Fruit fly (Drosophila melanogaster) whole organism, wandering third instar larva: Measurements from ENCODE around the gene Glyp.
A peak's percentile ranks its signal among the peaks of the same experiment; 100 is the strongest.

Source experiments
- Abd-B ChIP-seq: fragments of >200 bp; optimal IDR thresholded peaks from 2 replicates; lab custom pipeline; 2017; ENCODE audit warnings: missing biosample characterization, missing genetic modification characterization
- CG32264 ChIP-seq: fragments of 200-800 bp; sonication (Bioruptor generic); optimal IDR thresholded peaks from 2 replicates; lab custom pipeline; 2016; ENCODE audit warnings: missing biosample characterization, missing genetic modification characterization
- CG9705 ChIP-seq: fragments of 200-800 bp; sonication (Bioruptor generic); optimal IDR thresholded peaks from 2 replicates; lab custom pipeline; 2018; ENCODE audit warnings: missing biosample characterization, mild to moderate bottlenecking, missing genetic modification characterization
- CrebA ChIP-seq: fragments of 200-800 bp; sonication (Bioruptor generic); optimal IDR thresholded peaks from 2 replicates; lab custom pipeline; 2016; ENCODE audit warnings: missing biosample characterization, mild to moderate bottlenecking, missing genetic modification characterization, borderline replicate concordance
- Dfd ChIP-seq: fragments of >200 bp; optimal IDR thresholded peaks from 2 replicates; lab custom pipeline; 2017; ENCODE audit warnings: missing biosample characterization, missing genetic modification characterization
- Dif ChIP-seq: fragments of 200-275, 200-300 bp; sonication (Bioruptor generic); optimal IDR thresholded peaks from 2 replicates; lab custom pipeline; 2018; ENCODE audit warnings: missing biosample characterization, missing genetic modification characterization; ENCODE audit not compliant: partially characterized antibody
- GATAd ChIP-seq: sonication (Bioruptor generic); optimal IDR thresholded peaks from 2 replicates; lab custom pipeline; 2016; ENCODE audit warnings: missing biosample characterization, missing genetic modification characterization
- HLH106 ChIP-seq: fragments of 200-800 bp; optimal IDR thresholded peaks from 3 replicates; lab custom pipeline; 2019; ENCODE audit warnings: missing biosample characterization, mild to moderate bottlenecking, missing genetic modification characterization, moderate library complexity
- Hnf4 ChIP-seq: fragments of 200-800 bp; sonication (Bioruptor generic); optimal IDR thresholded peaks from 2 replicates; lab custom pipeline; 2016; ENCODE audit warnings: missing biosample characterization, mild to moderate bottlenecking, missing genetic modification characterization
- Hr78 ChIP-seq: fragments of >200 bp; optimal IDR thresholded peaks from 2 replicates; lab custom pipeline; 2017; ENCODE audit warnings: missing biosample characterization, missing genetic modification characterization
- Hr83 ChIP-seq: fragments of 200-300 bp; sonication (Bioruptor generic); optimal IDR thresholded peaks from 2 replicates; lab custom pipeline; 2016; ENCODE audit warnings: missing biosample characterization, mild to moderate bottlenecking, missing genetic modification characterization, moderate library complexity; ENCODE audit not compliant: poor library complexity, severe bottlenecking
- Jra ChIP-seq: sonication (Bioruptor generic); optimal IDR thresholded peaks from 2 replicates; lab custom pipeline; 2016; ENCODE audit warnings: missing biosample characterization, missing genetic modification characterization
- Mio ChIP-seq: sonication (Bioruptor generic); optimal IDR thresholded peaks from 2 replicates; lab custom pipeline; 2016; ENCODE audit warnings: missing biosample characterization, missing genetic modification characterization
- Myc ChIP-seq: fragments of >200 bp; optimal IDR thresholded peaks from 2 replicates; lab custom pipeline; 2017
- OdsH ChIP-seq: fragments of 200-800 bp; sonication (Bioruptor generic); optimal IDR thresholded peaks from 2 replicates; lab custom pipeline; 2016; ENCODE audit warnings: missing biosample characterization, mild to moderate bottlenecking, missing genetic modification characterization
- Rel ChIP-seq, 2 experiments: fragments of 200-800 bp; sonication (Bioruptor generic) in 1 of 2; optimal IDR thresholded peaks; 2 replicates in 1 of 2; 3 replicates in 1 of 2; lab custom pipeline; 2016 to 2019; ENCODE audit warnings: mild to moderate bottlenecking in 2 of 2, missing biosample characterization in 2 of 2, missing genetic modification characterization in 2 of 2, moderate library complexity in 1 of 2
- Sp1 ChIP-seq: fragments of 200-800 bp; sonication (Bioruptor generic); optimal IDR thresholded peaks from 3 replicates; lab custom pipeline; 2019; ENCODE audit warnings: missing biosample characterization, mild to moderate bottlenecking, missing genetic modification characterization, moderate library complexity
- Vsx2 ChIP-seq: fragments of 200-300, 225-300 bp; sonication (Bioruptor generic); optimal IDR thresholded peaks from 2 replicates; lab custom pipeline; 2018; ENCODE audit warnings: missing biosample characterization, missing genetic modification characterization; ENCODE audit not compliant: partially characterized antibody
- br ChIP-seq: fragments of 200-800 bp; sonication (Bioruptor generic); optimal IDR thresholded peaks from 2 replicates; lab custom pipeline; 2016; ENCODE audit warnings: missing biosample characterization, missing genetic modification characterization
- brk ChIP-seq: fragments of 200-800 bp; sonication (Bioruptor generic); optimal IDR thresholded peaks from 2 replicates; lab custom pipeline; 2016; ENCODE audit warnings: missing biosample characterization, mild to moderate bottlenecking, missing genetic modification characterization
- dl ChIP-seq, 2 experiments: fragments of 175-275, 200-275 bp in 1 of 2; fragments of 200-275 bp in 1 of 2; sonication (Bioruptor generic); optimal IDR thresholded peaks; lab custom pipeline; 2018; ENCODE audit warnings: mild to moderate bottlenecking in 2 of 2, missing biosample characterization in 2 of 2, missing genetic modification characterization in 2 of 2, moderate library complexity in 2 of 2; ENCODE audit not compliant: partially characterized antibody in 2 of 2, insufficient read depth in 1 of 2
- dmrt93B ChIP-seq: fragments of 200-800 bp; sonication (Bioruptor generic); optimal IDR thresholded peaks from 2 replicates; lab custom pipeline; 2018; ENCODE audit warnings: missing biosample characterization, mild to moderate bottlenecking, missing genetic modification characterization
- dsf ChIP-seq: sonication (Bioruptor generic); optimal IDR thresholded peaks from 2 replicates; lab custom pipeline; 2016; ENCODE audit warnings: missing biosample characterization, missing genetic modification characterization, borderline replicate concordance
- ey ChIP-seq: fragments of 200-800 bp; sonication (Bioruptor generic); optimal IDR thresholded peaks from 2 replicates; lab custom pipeline; 2016; ENCODE audit warnings: missing biosample characterization, missing genetic modification characterization
- foxo ChIP-seq, 2 experiments: fragments of 200-800 bp; sonication (Bioruptor generic); optimal IDR thresholded peaks; 2 replicates in 1 of 2; 3 replicates in 1 of 2; lab custom pipeline; 2016 to 2017; ENCODE audit warnings: missing biosample characterization in 2 of 2, missing genetic modification characterization in 2 of 2
- fru ChIP-seq: fragments of 200-800 bp; sonication (Bioruptor generic); optimal IDR thresholded peaks from 3 replicates; lab custom pipeline; 2016; ENCODE audit warnings: missing biosample characterization, mild to moderate bottlenecking, missing genetic modification characterization
- h ChIP-seq: fragments of 200-800 bp; sonication (Bioruptor generic); optimal IDR thresholded peaks from 3 replicates; lab custom pipeline; 2016; ENCODE audit warnings: missing biosample characterization, mild to moderate bottlenecking, missing genetic modification characterization
- jim ChIP-seq: fragments of 175-275, 200-325 bp; sonication (Bioruptor generic); optimal IDR thresholded peaks from 2 replicates; lab custom pipeline; 2016; ENCODE audit warnings: missing biosample characterization, mild to moderate bottlenecking, missing genetic modification characterization
- lola ChIP-seq: fragments of >200 bp; optimal IDR thresholded peaks from 2 replicates; lab custom pipeline; 2017; ENCODE audit warnings: missing biosample characterization, missing genetic modification characterization
- pan ChIP-seq: fragments of >200 bp; optimal IDR thresholded peaks from 2 replicates; lab custom pipeline; 2017
- psq ChIP-seq: fragments of 200-800 bp; sonication (Bioruptor generic); optimal IDR thresholded peaks from 3 replicates; lab custom pipeline; 2017; ENCODE audit warnings: missing biosample characterization, mild to moderate bottlenecking, missing genetic modification characterization, moderate library complexity
- rgr ChIP-seq: fragments of 200-800 bp; sonication (Bioruptor generic); optimal IDR thresholded peaks from 3 replicates; lab custom pipeline; 2016; ENCODE audit warnings: missing biosample characterization, mild to moderate bottlenecking, missing genetic modification characterization
- sage ChIP-seq: fragments of 200-800 bp; sonication (Bioruptor generic); optimal IDR thresholded peaks from 2 replicates; lab custom pipeline; 2016; ENCODE audit warnings: missing biosample characterization, mild to moderate bottlenecking, missing genetic modification characterization
- sv ChIP-seq: fragments of 200-800 bp; sonication (Bioruptor generic); optimal IDR thresholded peaks from 3 replicates; lab custom pipeline; 2016; ENCODE audit warnings: missing biosample characterization, missing genetic modification characterization
- tai ChIP-seq: sonication (Bioruptor generic); optimal IDR thresholded peaks from 2 replicates; lab custom pipeline; 2016; ENCODE audit warnings: missing biosample characterization, missing genetic modification characterization
- usp ChIP-seq: fragments of >200 bp; optimal IDR thresholded peaks from 2 replicates; lab custom pipeline; 2017; ENCODE audit warnings: missing biosample characterization, missing genetic modification characterization
- woc ChIP-seq: sonication (Bioruptor generic); optimal IDR thresholded peaks from 2 replicates; lab custom pipeline; 2016; ENCODE audit warnings: missing biosample characterization, mild to moderate bottlenecking, missing genetic modification characterization

The Glyp gene

DNA sequence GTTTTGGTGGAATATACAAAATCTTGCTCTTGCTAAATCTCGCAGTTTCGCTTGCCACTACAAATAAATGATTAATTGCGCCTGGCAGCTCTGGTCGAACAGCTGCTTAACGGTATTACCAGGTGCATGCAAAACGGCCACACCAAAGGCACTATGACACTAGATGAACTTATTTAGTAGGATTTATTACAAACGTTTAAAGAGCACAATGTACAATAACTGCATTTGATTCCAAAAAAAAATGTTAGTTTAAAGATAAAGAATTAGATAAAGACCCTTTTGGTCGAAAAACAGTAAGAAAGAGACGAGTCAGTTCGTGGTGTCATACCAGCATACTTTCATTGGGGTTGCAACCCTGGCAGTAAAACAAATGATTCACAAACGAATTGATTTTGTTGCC lies 16.6 kb downstream of the Glyp start, which contains the start of the genes CG11723 and Tbcd (continued):
- TF ChIP-seq tai (no peak), dl (GFP tag; optimal IDR thresholded peaks at IDR 0.05; lab: Kevin White, UChicago; ENCODE audit: insufficient read depth in 1 of 2, partially characterized antibody in 2 of 2) (no peak), Jra (GFP tag; lab: Kevin White, UChicago) (no peak)
- TF ChIP-seq, all 38 proteins: peak for 14

DNA sequence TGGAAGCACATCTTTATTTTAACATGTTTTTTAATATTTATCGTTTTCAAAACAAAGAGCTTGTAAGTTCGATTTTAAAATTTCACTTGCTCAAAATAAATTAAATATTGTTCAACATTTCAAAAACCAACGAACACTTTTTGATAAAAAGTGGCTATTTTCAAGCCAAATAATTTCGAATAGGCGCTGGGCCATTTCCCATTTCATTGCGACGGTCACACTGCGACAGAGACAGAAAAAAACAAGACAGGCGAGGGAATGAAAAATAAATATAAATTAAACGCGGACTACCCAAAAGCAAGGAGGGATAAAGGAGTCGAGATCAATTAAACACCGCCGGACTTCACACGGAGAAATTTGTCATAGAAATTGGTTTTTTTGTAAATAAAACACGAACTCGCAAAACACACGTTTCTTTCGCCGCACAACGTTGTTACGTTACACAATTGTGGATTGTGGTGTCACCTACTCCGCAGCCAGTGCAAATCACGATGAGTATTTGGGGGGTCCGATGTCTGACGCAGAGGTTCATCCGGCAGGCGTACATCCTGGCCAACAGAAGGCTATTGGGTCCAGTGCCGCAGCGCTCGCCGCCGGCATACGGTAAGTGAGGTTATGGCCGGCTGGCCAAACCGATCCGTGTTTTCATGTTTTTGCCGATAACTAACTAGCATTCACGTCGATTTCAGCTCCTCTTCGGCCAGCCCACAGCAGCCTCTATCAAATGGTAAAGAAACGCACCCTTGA lies 21.1 kb downstream of the Glyp start, which contains the start of gene AIF:
AIF (plus strand) TSS at position 211 of the 747 bp plus-strand sequence.
- TF ChIP-seq lola (GFP tag; lab: Kevin White, UChicago) (no peak), fru (GFP tag; lab: Kevin White, UChicago) (no peak), foxo (GFP tag; optimal IDR thresholded peaks at IDR 0.05; lab: Kevin White, UChicago) (no peak), rgr (GFP tag; lab: Kevin White, UChicago) (no peak), Myc (lab: Kevin White, UChicago) (peak; percentile 44), sv (GFP tag; lab: Kevin White, UChicago) (no peak)

DNA sequence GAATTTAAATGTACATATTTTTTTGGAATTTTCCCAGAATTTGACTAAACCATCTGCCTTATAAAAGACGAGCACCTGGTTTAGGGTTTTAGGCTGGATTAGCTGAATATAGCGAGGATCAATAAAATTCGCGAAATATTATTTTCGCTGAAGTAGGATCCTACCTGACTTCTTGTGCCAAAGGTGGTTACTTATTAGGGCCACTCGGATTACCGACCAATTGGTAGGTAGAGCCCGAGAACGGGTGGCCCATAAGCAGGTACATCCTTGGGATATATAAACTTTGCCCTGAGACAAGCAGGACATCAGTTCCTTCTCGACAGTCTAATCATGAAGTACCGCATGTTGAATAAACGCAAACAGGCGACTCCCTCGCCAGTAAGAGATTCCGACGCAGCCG lies 24.8 kb downstream of the Glyp start, which contains the start of gene CG15382:
CG15382 (plus strand) TSS at position 301 of the 400 bp plus-strand sequence.
- TF ChIP-seq Vsx2 (GFP tag; lab: Kevin White, UChicago) (no peak), Hr83 (no peak), br (GFP tag; lab: Kevin White, UChicago) (no peak), Abd-B (no peak)

DNA sequence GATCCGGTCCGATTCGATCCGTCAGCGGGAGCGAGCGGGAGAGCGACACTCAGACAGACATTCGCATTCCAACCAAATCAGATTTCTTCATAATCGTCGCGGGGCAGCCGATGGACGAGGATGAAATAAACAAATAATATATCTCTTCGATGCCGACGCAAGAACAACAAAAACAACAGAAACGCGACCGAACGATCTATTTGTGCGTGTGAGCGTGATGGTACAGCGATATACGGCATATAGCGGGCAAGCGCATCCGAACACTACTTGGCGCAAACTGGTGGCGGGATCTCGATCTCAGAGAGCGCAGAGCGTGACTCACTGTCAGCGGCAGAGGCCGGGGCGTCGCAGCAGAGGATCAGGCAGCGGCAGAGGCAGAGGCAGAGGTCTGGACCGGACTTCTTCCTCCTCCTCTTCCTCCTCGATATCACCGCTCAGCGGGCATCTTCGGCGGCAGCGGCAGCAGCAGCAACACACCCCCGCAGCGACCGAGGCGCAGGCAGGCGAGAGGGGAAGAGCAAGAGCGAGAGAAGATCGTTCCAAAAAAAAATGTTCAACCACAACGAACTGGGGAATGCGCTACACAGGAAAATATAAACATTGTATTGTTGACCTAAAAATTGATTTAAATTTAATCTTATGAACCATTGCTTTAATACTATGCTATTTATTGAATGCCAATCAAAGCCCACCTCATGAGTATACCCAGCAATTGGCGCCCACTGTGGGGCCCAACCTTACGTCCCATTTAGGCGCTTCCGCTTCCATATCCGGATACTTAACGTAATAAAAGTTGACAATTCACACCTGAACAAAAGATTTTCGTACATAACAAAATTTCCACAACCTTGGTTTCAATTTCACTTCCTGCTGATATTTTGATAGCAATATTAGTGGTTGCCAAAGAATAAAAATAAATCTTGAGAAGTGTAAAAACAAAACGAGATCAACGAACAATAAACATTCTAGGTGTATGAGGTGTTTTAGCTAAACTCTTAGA lies 30.9 kb downstream of the Glyp start:
- TF ChIP-seq Hr83, result peak; percentile 66
- peak; percentile 39 for TF ChIP-seq Myc (lab: Kevin White, UChicago)
- peak; percentile 56 for TF ChIP-seq fru (GFP tag; lab: Kevin White, UChicago)
- no peak for TF ChIP-seq Vsx2 (GFP tag; lab: Kevin White, UChicago)
- peak in 1 of 2 experiments; percentile 70 for TF ChIP-seq foxo (GFP tag; optimal IDR thresholded peaks at IDR 0.05; lab: Kevin White, UChicago)
- peak; percentile 54 for TF ChIP-seq dmrt93B (GFP tag; lab: Kevin White, UChicago)
- TF ChIP-seq GATAd, result no peak
- TF ChIP-seq woc (GFP tag; lab: Kevin White, UChicago), result peak; percentile 89
- TF ChIP-seq sage, result no peak
- no peak for TF ChIP-seq brk (GFP tag; lab: Kevin White, UChicago)
- peak; percentile 57 for TF ChIP-seq psq (GFP tag; lab: Kevin White, UChicago)
- peak; percentile 19 for TF ChIP-seq br (GFP tag; lab: Kevin White, UChicago)
- peak; percentile 53 for TF ChIP-seq ey (GFP tag; lab: Kevin White, UChicago)
- peak; percentile 38 for TF ChIP-seq Hnf4
- TF ChIP-seq CG9705 (GFP tag; lab: Kevin White, UChicago), result peak; percentile 6
- TF ChIP-seq CrebA (GFP tag; lab: Kevin White, UChicago), result no peak
- TF ChIP-seq Dif (GFP tag; lab: Kevin White, UChicago), result peak; percentile 75
- TF ChIP-seq OdsH, result peak; percentile 15
- no peak for TF ChIP-seq pan (lab: Kevin White, UChicago)
- no peak for TF ChIP-seq Dfd (GFP tag; lab: Kevin White, UChicago)
- TF ChIP-seq CG32264 (GFP tag; lab: Kevin White, UChicago), result peak; percentile 2
- TF ChIP-seq dl (GFP tag; optimal IDR thresholded peaks at IDR 0.05; lab: Kevin White, UChicago; ENCODE audit: insufficient read depth in 1 of 2, partially characterized antibody in 2 of 2), result peak; percentile 13 to 68
- TF ChIP-seq sv (GFP tag; lab: Kevin White, UChicago), result peak; percentile 8
- peak; percentile 91 for TF ChIP-seq Jra (GFP tag; lab: Kevin White, UChicago)
- TF ChIP-seq usp (GFP tag; lab: Kevin White, UChicago), result no peak
- TF ChIP-seq Mio (GFP tag; lab: Kevin White, UChicago), result no peak
- no peak for TF ChIP-seq Abd-B
- no peak for TF ChIP-seq tai
- no peak for TF ChIP-seq dsf (GFP tag; lab: Kevin White, UChicago)
- peak; percentile 41 for TF ChIP-seq jim (GFP tag; lab: Kevin White, UChicago)
- TF ChIP-seq h (GFP tag; lab: Kevin White, UChicago), result peak; percentile 52
- TF ChIP-seq Sp1 (GFP tag; lab: Kevin White, UChicago), result peak; percentile 45
- peak; percentile 47 for TF ChIP-seq HLH106 (tag; lab: Kevin White, UChicago)
- TF ChIP-seq Hr78, result no peak
- no peak for TF ChIP-seq Rel (GFP tag; optimal IDR thresholded peaks at IDR 0.05; lab: Kevin White, UChicago)
- TF ChIP-seq Rel (tag; optimal IDR thresholded peaks at IDR 0.05; lab: Kevin White, UChicago), result peak; percentile 74
- peak; percentile 49 for TF ChIP-seq rgr (GFP tag; lab: Kevin White, UChicago)
- TF ChIP-seq lola (GFP tag; lab: Kevin White, UChicago), result no peak
